Worm (Caenorhabditis elegans): ENCODE data around the gene gcy-37.

- TF ChIP-seq cog-1 (tag; optimal IDR thresholded peaks at IDR 0.05) (no peak), med-1 (GFP tag; optimal IDR thresholded peaks at IDR 0.05; ENCODE audit: insufficient read depth) (no peak), ztf-23 (GFP tag; IDR thresholded peaks at IDR 0.05) (no peak), ztf-29 (GFP tag; IDR thresholded peaks at IDR 0.05) (no peak), tab-1 (GFP tag; IDR thresholded peaks at IDR 0.05) (no peak), flt-1 (GFP tag; IDR thresholded peaks at IDR 0.05) (no peak)
Measured at ce11 chrIV:2149247-2149756, 9.7 kb downstream of the gcy-37 start, which contains the start of gene C54E4.5.

Measured in whole organism, midembryonic.